Fruit fly (Drosophila melanogaster): ENCODE data around the gene Jhbp14.

- TF ChIP-seq br (GFP tag; optimal IDR thresholded peaks at IDR 0.05) (no peak), Myc (optimal IDR thresholded peaks at IDR 0.05) (no peak), woc (GFP tag; optimal IDR thresholded peaks at IDR 0.05) (no peak), lola (GFP tag; optimal IDR thresholded peaks at IDR 0.05) (no peak), Hr83 (GFP tag; optimal IDR thresholded peaks at IDR 0.05; ENCODE audit: poor library complexity, severe bottlenecking) (no peak), N (GFP tag; optimal IDR thresholded peaks at IDR 0.05) (no peak), h (GFP tag; optimal IDR thresholded peaks at IDR 0.05) (no peak)
Observed at dm6 chr2L:13272541-13272940, 36.2 kb downstream of the Jhbp14 start.
